Worm (Caenorhabditis elegans): ENCODE data around the gene F58A3.4.

DNA sequence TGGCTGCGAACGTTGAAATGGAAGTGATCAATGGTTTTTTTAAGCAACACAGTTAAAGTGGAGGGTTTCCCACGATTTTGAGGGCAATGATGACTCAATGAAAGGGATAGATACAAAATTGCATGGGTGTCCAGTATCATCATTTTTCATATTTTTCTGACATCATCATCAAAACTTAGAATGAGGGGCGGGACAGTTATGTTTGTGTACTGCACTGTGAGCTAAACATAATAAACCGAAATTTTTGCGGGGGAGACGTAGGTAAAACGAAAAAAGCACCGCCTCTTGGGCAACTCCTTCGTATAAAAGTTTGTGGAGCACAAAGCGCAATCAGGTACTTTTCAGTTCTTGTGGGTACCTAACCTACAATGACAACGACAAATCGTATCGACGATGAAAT is 43.1 kb upstream of the F58A3.4 start, which contains the start of gene C09F12.2:
- TF ChIP-seq ama-1 (optimal IDR thresholded peaks at IDR 0.05) (no peak), nhr-11 (tag; optimal IDR thresholded peaks at IDR 0.05) (no peak), tbx-7 (tag; optimal IDR thresholded peaks at IDR 0.05) (no peak), pag-3 (tag; optimal IDR thresholded peaks at IDR 0.05; ENCODE audit: borderline replicate concordance) (no peak), ceh-48 (tag; optimal IDR thresholded peaks at IDR 0.05) (no peak)
